Worm (Caenorhabditis elegans): ENCODE data around the gene Y57E12AL.1.
A peak's percentile ranks its signal among the peaks of the same experiment; 100 is the strongest.

The Y57E12AL.1 gene

DNA sequence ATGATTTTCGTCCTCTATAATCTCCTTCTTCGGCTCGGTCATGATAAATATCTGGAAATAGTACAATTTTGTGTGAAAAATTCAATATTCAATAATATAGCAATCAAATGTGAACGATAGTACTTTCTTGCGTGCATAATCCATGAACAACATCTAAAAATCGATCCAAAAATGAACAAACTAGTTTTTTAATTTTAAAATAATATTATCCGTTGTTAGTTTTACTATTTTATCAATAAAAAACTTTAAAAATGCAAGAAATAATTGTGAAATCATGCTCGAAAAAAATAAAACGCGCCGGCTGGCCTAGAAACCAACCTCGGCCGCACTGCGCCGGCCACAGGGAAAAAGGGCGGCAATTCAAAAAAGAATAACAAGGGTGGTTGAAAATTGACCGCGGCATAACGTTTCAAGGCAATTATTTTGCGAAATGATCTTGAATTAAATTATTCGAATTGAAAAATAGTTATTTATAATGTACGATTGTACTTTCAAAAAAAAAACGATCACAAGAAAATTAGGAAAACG lies 24.3 kb downstream of the Y57E12AL.1 start, which contains the start of gene mys-1 (continued):
- no peak for TF ChIP-seq snpc-1.2 (GFP tag; IDR thresholded peaks at IDR 0.05)
- TF ChIP-seq snpc-4 (tag; optimal IDR thresholded peaks at IDR 0.05) = no peak
- peak in 1 of 2 experiments; percentile 67 for TF ChIP-seq lsy-2 (tag; optimal IDR thresholded peaks at IDR 0.05)

DNA sequence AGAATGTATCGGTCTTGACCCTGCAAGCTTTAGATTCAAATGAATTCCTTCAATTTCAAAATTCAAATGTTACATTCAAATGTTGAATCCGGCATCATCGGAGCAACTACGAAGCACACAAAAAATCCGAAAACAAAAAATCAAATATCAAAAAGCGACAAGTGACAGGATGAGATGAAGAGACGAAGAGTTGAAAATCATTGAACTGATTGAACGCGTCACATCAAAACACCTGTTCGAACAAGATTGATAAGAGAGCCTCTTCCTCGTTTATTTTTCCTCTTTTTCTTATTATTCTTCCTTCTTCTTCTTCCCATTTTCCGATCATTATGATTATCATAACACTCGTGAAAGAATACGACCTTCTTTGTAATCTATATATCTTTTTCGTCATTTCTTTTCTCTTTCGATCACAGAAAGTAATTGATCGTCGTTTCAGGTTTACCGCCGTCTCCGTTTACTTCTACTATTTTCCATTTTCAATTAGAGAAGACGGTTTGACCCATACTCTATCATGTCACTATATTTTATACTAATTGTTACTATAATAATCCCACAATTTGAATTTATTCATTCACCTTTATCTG lies 25.3 kb downstream of the Y57E12AL.1 start, which contains the start of gene VC5.2:
Gene VC5.2 (plus strand): TSS at position 439 of the 587 bp plus-strand sequence.
- TF ChIP-seq nhr-77 (tag; optimal IDR thresholded peaks at IDR 0.05) (peak; percentile 11), nhr-76 (tag; optimal IDR thresholded peaks at IDR 0.05) (no peak), ztf-11 (tag; optimal IDR thresholded peaks at IDR 0.05) (no peak), duxl-1 (tag; optimal IDR thresholded peaks at IDR 0.05; ENCODE audit: poor library complexity) (no peak), gei-8 (GFP tag; optimal IDR thresholded peaks at IDR 0.05) (no peak), ceh-20 (GFP tag; IDR thresholded peaks at IDR 0.05) (0 out of 2 replicates have a peak, but pooled peaks have one; percentile 23), hlh-11 (tag; optimal IDR thresholded peaks at IDR 0.05) (peak; percentile 34), dve-1 (tag; optimal IDR thresholded peaks at IDR 0.05; ENCODE audit: insufficient read depth) (no peak), daf-16 (GFP tag; optimal IDR thresholded peaks at IDR 0.05) (peak in 1 of 2 experiments; percentile 41), daf-16 (tag; optimal IDR thresholded peaks at IDR 0.05) (no peak), dpl-1 (GFP tag; optimal IDR thresholded peaks at IDR 0.05) (no peak), attf-4 (tag; optimal IDR thresholded peaks at IDR 0.05) (no peak), hlh-30 (tag; optimal IDR thresholded peaks at IDR 0.05; ENCODE audit: insufficient read depth) (peak; percentile 8), lin-15B (tag; optimal IDR thresholded peaks at IDR 0.05) (no peak), ceh-32 (tag; optimal IDR thresholded peaks at IDR 0.05; ENCODE audit: poor library complexity) (no peak), nhr-10 (tag; optimal IDR thresholded peaks at IDR 0.05) (no peak), unc-62 (GFP tag; optimal IDR thresholded peaks at IDR 0.05 in 1 of 2) (peak in 1 of 2 experiments; percentile 75), unc-62 (tag; optimal IDR thresholded peaks at IDR 0.05) (no peak), pqm-1 (tag; optimal IDR thresholded peaks at IDR 0.05) (no peak), nhr-28 (tag; optimal IDR thresholded peaks at IDR 0.05) (peak; percentile 75), daf-12 (tag; optimal IDR thresholded peaks at IDR 0.05) (no peak), lin-39 (tag; optimal IDR thresholded peaks at IDR 0.05) (no peak)

DNA sequence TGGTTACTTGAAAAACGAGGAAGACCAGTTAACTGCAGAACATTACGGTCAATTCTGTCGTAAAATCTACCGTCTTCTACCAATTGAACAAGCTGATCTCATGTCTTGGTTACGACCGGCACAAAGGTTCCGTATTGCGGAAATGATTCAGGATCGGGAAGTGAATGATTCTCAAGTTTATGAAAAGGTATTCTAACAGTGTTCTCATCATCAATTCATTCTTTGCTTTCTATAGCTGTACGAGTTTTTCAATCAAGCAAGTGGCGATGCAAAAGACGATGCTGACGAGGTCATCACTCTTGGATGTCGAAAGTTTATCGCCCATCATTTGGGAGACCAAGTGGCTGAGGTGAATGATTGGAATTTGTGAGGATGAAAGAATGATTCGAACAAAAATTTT lies 27.0 kb downstream of the Y57E12AL.1 start:
- TF ChIP-seq unc-62 (GFP tag; optimal IDR thresholded peaks at IDR 0.05 in 1 of 2) = peak in 1 of 2 experiments; percentile 95
- TF ChIP-seq unc-62 (tag; optimal IDR thresholded peaks at IDR 0.05) = no peak
- TF ChIP-seq lim-7 (GFP tag; IDR thresholded peaks at IDR 0.05) = no peak

DNA sequence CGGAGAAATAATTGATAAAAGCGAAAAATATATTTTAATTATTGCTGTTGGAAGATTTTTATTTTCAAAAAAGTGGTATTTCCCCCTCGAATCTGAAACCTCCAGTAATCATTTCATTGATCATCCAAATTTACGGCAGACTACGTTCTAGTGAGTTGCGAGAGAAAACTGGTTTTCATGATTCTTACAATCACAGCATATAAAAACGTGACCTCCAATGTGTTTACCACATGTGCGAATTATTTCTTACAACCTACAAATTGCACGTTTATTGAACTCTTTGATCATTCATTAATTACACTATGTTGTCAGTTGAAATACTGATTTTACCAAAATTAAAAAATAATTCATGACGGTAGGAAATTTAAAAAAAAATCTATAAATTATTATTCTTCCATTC lies 28.9 kb downstream of the Y57E12AL.1 start:
- TF ChIP-seq ctbp-1 (GFP tag; IDR thresholded peaks at IDR 0.05) (no peak), mdl-1 (tag; optimal IDR thresholded peaks at IDR 0.05) (peak in 1 of 2 experiments; percentile 80), aly-2 (tag; optimal IDR thresholded peaks at IDR 0.05) (no peak), nhr-11 (tag; optimal IDR thresholded peaks at IDR 0.05) (no peak), lin-1 (GFP tag; IDR thresholded peaks at IDR 0.05) (no peak), duxl-1 (tag; optimal IDR thresholded peaks at IDR 0.05; ENCODE audit: poor library complexity) (no peak), ZK546.5 (tag; optimal IDR thresholded peaks at IDR 0.05) (no peak), gei-8 (GFP tag; optimal IDR thresholded peaks at IDR 0.05) (no peak), ceh-28 (tag; optimal IDR thresholded peaks at IDR 0.05) (no peak), mep-1 (tag; optimal IDR thresholded peaks at IDR 0.05) (peak; percentile 40), cey-2 (tag; optimal IDR thresholded peaks at IDR 0.05; ENCODE audit: borderline replicate concordance, insufficient read depth) (no peak), hlh-11 (tag; optimal IDR thresholded peaks at IDR 0.05) (peak; percentile 18), dmd-6 (GFP tag; IDR thresholded peaks at IDR 0.05) (peak; percentile 81), dpl-1 (GFP tag; optimal IDR thresholded peaks at IDR 0.05) (peak; percentile 28), ceh-82 (tag; optimal IDR thresholded peaks at IDR 0.05) (no peak), dmd-9 (GFP tag; IDR thresholded peaks at IDR 0.05) (no peak), daf-16 (GFP tag; optimal IDR thresholded peaks at IDR 0.05) (no peak), daf-16 (tag; optimal IDR thresholded peaks at IDR 0.05) (peak; percentile 24), zfp-2 (tag; optimal IDR thresholded peaks at IDR 0.05) (no peak), ztf-11 (tag; optimal IDR thresholded peaks at IDR 0.05) (no peak), ceh-62 (tag; optimal IDR thresholded peaks at IDR 0.05) (no peak), nhr-77 (tag; optimal IDR thresholded peaks at IDR 0.05) (peak; percentile 61), spr-1 (tag; optimal IDR thresholded peaks at IDR 0.05) (no peak), mxl-3 (GFP tag; optimal IDR thresholded peaks at IDR 0.05) (peak; percentile 92), unc-130 (GFP tag; optimal IDR thresholded peaks at IDR 0.05) (no peak), nhr-41 (GFP tag; IDR thresholded peaks at IDR 0.05) (no peak), lsy-2 (tag; optimal IDR thresholded peaks at IDR 0.05) (peak in 1 of 2 experiments; percentile 39)

Measured in whole organism, L4 larva.